Worm (Caenorhabditis elegans) whole organism, midembryonic: Measurements from ENCODE around the gene spas-1.

Experiments
- T22C8.4 ChIP-seq: fragments of 200-800 bp; sonication (Bioruptor generic); IDR thresholded peaks from 2 replicates; pipeline ENCODE4 v1.3.6; 2022; ENCODE audit warnings: missing genetic modification characterization, missing compliant biosample characterization
- cog-1 ChIP-seq: sonication (generic microtip); optimal IDR thresholded peaks from 2 replicates; lab custom pipeline; 2016; ENCODE audit warnings: missing genetic modification characterization, missing compliant biosample characterization
- flt-1 ChIP-seq: fragments of 200-800 bp; sonication (Bioruptor generic); IDR thresholded peaks from 2 replicates; pipeline ENCODE4 v1.3.6; 2022; ENCODE audit warnings: missing genetic modification characterization, missing compliant biosample characterization
- klf-2 ChIP-seq: fragments of 200-800 bp; sonication (Bioruptor generic); conservative IDR thresholded peaks from 2 replicates; pipeline ENCODE4 v1.3.6; 2022; ENCODE audit warnings: missing genetic modification reagents, missing genetic modification characterization, missing compliant biosample characterization
- ref-1 ChIP-seq: fragments of 200-800 bp; sonication (Bioruptor generic); conservative IDR thresholded peaks from 2 replicates; pipeline ENCODE4 v1.3.6; 2022; ENCODE audit warnings: missing genetic modification reagents, missing genetic modification characterization, missing compliant biosample characterization
- tab-1 ChIP-seq: fragments of 200-800 bp; sonication (Bioruptor generic); IDR thresholded peaks from 2 replicates; pipeline ENCODE4 v1.3.6; 2022; ENCODE audit warnings: missing genetic modification characterization, missing compliant biosample characterization
- ztf-23 ChIP-seq: fragments of 200-800 bp; sonication (Bioruptor generic); IDR thresholded peaks from 2 replicates; pipeline ENCODE4 v1.3.6; 2022; ENCODE audit warnings: missing genetic modification reagents, missing genetic modification characterization, missing compliant biosample characterization
- ztf-29 ChIP-seq: fragments of 200-800 bp; sonication (Bioruptor generic); IDR thresholded peaks from 2 replicates; pipeline ENCODE4 v1.3.6; 2022; ENCODE audit warnings: missing genetic modification reagents, missing genetic modification characterization, missing compliant biosample characterization

- TF ChIP-seq ref-1 (GFP tag; lab: Robert Waterston, UW) (no peak), ztf-29 (GFP tag; lab: Robert Waterston, UW) (no peak), klf-2 (GFP tag; lab: Robert Waterston, UW) (no peak), flt-1 (GFP tag; lab: Robert Waterston, UW) (no peak), tab-1 (GFP tag; lab: Robert Waterston, UW) (no peak), cog-1 (no peak), T22C8.4 (GFP tag; lab: Robert Waterston, UW) (no peak), ztf-23 (no peak)
Observed at ce11 chrV:9130766-9131165, 44.8 kb upstream of the spas-1 start, which contains the start of gene F21C10.19.
